Worm (Caenorhabditis elegans) whole organism, L1 larva: ENCODE results near the gene ZC412.5.

Source experiments
- C04F5.9 ChIP-seq: sonication (generic microtip); optimal IDR thresholded peaks from 2 replicates; lab custom pipeline; 2016; ENCODE audit warnings: missing genetic modification characterization, missing compliant biosample characterization
- C34B4.2 ChIP-seq: sonication (generic microtip); optimal IDR thresholded peaks from 2 replicates; lab custom pipeline; 2017; ENCODE audit warnings: mild to moderate bottlenecking, missing genetic modification characterization, missing compliant biosample characterization
- Y116A8C.19 ChIP-seq: sonication (generic microtip); optimal IDR thresholded peaks from 2 replicates; lab custom pipeline; 2016; ENCODE audit warnings: missing compliant biosample characterization, missing genetic modification characterization, borderline replicate concordance
- alr-1 ChIP-seq: fragments of 200-800 bp; sonication (Bioruptor generic); optimal IDR thresholded peaks from 2 replicates; lab custom pipeline; 2018; ENCODE audit warnings: borderline replicate concordance, mild to moderate bottlenecking, missing genetic modification characterization, missing compliant biosample characterization
- aly-2 ChIP-seq: fragments of 150-350 bp; optimal IDR thresholded peaks from 2 replicates; lab custom pipeline; 2014; ENCODE audit warnings: missing biosample characterization, missing genetic modification characterization
- ama-1 ChIP-seq: fragments of 150-350 bp; optimal IDR thresholded peaks from 2 replicates; lab custom pipeline; 2014
- blmp-1 ChIP-seq: fragments of 150-350 bp; optimal IDR thresholded peaks from 2 replicates; lab custom pipeline; 2014; ENCODE audit warnings: missing biosample characterization, missing genetic modification characterization
- ceh-8 ChIP-seq: fragments of 200-800 bp; sonication (Bioruptor generic); optimal IDR thresholded peaks from 2 replicates; lab custom pipeline; 2018; ENCODE audit warnings: mild to moderate bottlenecking, missing genetic modification characterization, moderate library complexity, missing compliant biosample characterization
- ceh-82 ChIP-seq, 3 experiments: fragments of 150-350 bp in 1 of 3; sonication (generic microtip) in 2 of 3; optimal IDR thresholded peaks; 2 replicates each; lab custom pipeline; 2014 to 2017; ENCODE audit warnings: missing biosample characterization in 3 of 3, missing genetic modification characterization in 3 of 3
- ceh-90 ChIP-seq: sonication (generic microtip); optimal IDR thresholded peaks from 2 replicates; lab custom pipeline; 2016; ENCODE audit warnings: missing genetic modification characterization, missing compliant biosample characterization
- dpl-1 ChIP-seq, 3 experiments: fragments of 150-350 bp in 2 of 3; sonication (generic microtip) in 1 of 3; optimal IDR thresholded peaks; 2 replicates each; lab custom pipeline; 2014 to 2017; ENCODE audit warnings: missing biosample characterization in 3 of 3, missing genetic modification characterization in 3 of 3, missing genetic modification reagents in 3 of 3
- efl-1 ChIP-seq, 4 experiments: fragments of 150-350 bp; optimal IDR thresholded peaks in 3 of 4; peaks in 1 of 4; 1 replicate in 1 of 4; 2 replicates in 3 of 4; lab custom pipeline; 2014; ENCODE audit warnings: missing biosample characterization in 2 of 4, missing genetic modification characterization in 2 of 4, missing genetic modification reagents in 2 of 4
- elt-2 ChIP-seq: sonication (generic microtip); optimal IDR thresholded peaks from 2 replicates; lab custom pipeline; 2016; ENCODE audit warnings: missing genetic modification characterization, mild to moderate bottlenecking, inconsistent platforms, missing compliant biosample characterization, missing genetic modification reagents
- ets-5 ChIP-seq: fragments of 200-800 bp; sonication (Bioruptor generic); IDR thresholded peaks from 2 replicates; pipeline ENCODE4 v1.3.6; 2022; ENCODE audit warnings: missing genetic modification characterization, missing compliant biosample characterization
- fkh-10 ChIP-seq: sonication (generic microtip); optimal IDR thresholded peaks from 2 replicates; lab custom pipeline; 2017; ENCODE audit warnings: missing biosample characterization, missing genetic modification reagents, missing genetic modification characterization
- fkh-4 ChIP-seq: sonication (generic microtip); optimal IDR thresholded peaks from 2 replicates; lab custom pipeline; 2016; ENCODE audit warnings: missing compliant biosample characterization, missing genetic modification characterization, borderline replicate concordance
- fos-1 ChIP-seq: fragments of 150-350 bp; optimal IDR thresholded peaks from 2 replicates; lab custom pipeline; 2014; ENCODE audit warnings: missing biosample characterization, missing genetic modification characterization
- hlh-17 ChIP-seq: fragments of 200-800 bp; sonication (Bioruptor generic); optimal IDR thresholded peaks from 2 replicates; lab custom pipeline; 2018; ENCODE audit warnings: missing genetic modification characterization, mild to moderate bottlenecking, missing compliant biosample characterization, moderate library complexity, borderline replicate concordance
- hlh-4 ChIP-seq: sonication (generic microtip); optimal IDR thresholded peaks from 2 replicates; lab custom pipeline; 2016; ENCODE audit warnings: mild to moderate bottlenecking, missing genetic modification characterization, missing compliant biosample characterization
- hpl-2 ChIP-seq: fragments of 150-350 bp; optimal IDR thresholded peaks from 2 replicates; lab custom pipeline; 2014; ENCODE audit warnings: missing biosample characterization, missing genetic modification reagents, missing genetic modification characterization
- irx-1 ChIP-seq: sonication (generic microtip); optimal IDR thresholded peaks from 2 replicates; lab custom pipeline; 2016; ENCODE audit warnings: missing genetic modification characterization, missing compliant biosample characterization
- isw-1 ChIP-seq: fragments of 200-800 bp; sonication (Bioruptor generic); IDR thresholded peaks from 2 replicates; pipeline ENCODE4 v1.3.6; 2022; ENCODE audit warnings: missing genetic modification characterization, missing compliant biosample characterization
- jun-1 ChIP-seq: fragments of 150-350 bp; optimal IDR thresholded peaks from 2 replicates; lab custom pipeline; 2014; ENCODE audit warnings: missing biosample characterization, missing genetic modification reagents, missing genetic modification characterization
- lin-13 ChIP-seq: fragments of 150-350 bp; optimal IDR thresholded peaks from 2 replicates; lab custom pipeline; 2014; ENCODE audit warnings: missing biosample characterization, missing genetic modification reagents, missing genetic modification characterization
- lin-15B ChIP-seq: fragments of 150-350 bp; sonication (generic microtip); optimal IDR thresholded peaks from 3 replicates; lab custom pipeline; 2014; ENCODE audit warnings: missing biosample characterization, missing genetic modification characterization
- lin-39 ChIP-seq: fragments of 150-350 bp; optimal IDR thresholded peaks from 2 replicates; lab custom pipeline; 2014; ENCODE audit warnings: missing biosample characterization, missing genetic modification reagents, missing genetic modification characterization
- lir-3 ChIP-seq: sonication (generic microtip); optimal IDR thresholded peaks from 2 replicates; lab custom pipeline; 2016; ENCODE audit warnings: mild to moderate bottlenecking, missing genetic modification characterization, moderate library complexity, missing compliant biosample characterization; ENCODE audit not compliant: poor library complexity
- mab-9 ChIP-seq: fragments of 200-800 bp; sonication (Bioruptor generic); IDR thresholded peaks from 2 replicates; pipeline ENCODE4 v1.3.6; 2022; ENCODE audit warnings: missing genetic modification reagents, missing genetic modification characterization, missing compliant biosample characterization
- mep-1 ChIP-seq: fragments of 150-350 bp; optimal IDR thresholded peaks from 2 replicates; lab custom pipeline; 2014; ENCODE audit warnings: missing biosample characterization, missing genetic modification characterization
- nhr-12 ChIP-seq: sonication (generic microtip); optimal IDR thresholded peaks from 2 replicates; lab custom pipeline; 2017; ENCODE audit warnings: missing biosample characterization, missing genetic modification characterization
- nhr-19 ChIP-seq: fragments of 200-800 bp; sonication (Bioruptor generic); conservative IDR thresholded peaks from 2 replicates; pipeline ENCODE4 v1.3.6; 2022; ENCODE audit warnings: missing genetic modification characterization, missing compliant biosample characterization
- nhr-237 ChIP-seq: fragments of 150-350 bp; optimal IDR thresholded peaks from 2 replicates; lab custom pipeline; 2014; ENCODE audit warnings: missing biosample characterization, missing genetic modification characterization
- nhr-47 ChIP-seq: sonication (generic microtip); optimal IDR thresholded peaks from 2 replicates; lab custom pipeline; 2016; ENCODE audit warnings: mild to moderate bottlenecking, missing genetic modification characterization, moderate library complexity, missing compliant biosample characterization
- nhr-71 ChIP-seq: sonication (generic microtip); optimal IDR thresholded peaks from 2 replicates; lab custom pipeline; 2016; ENCODE audit warnings: mild to moderate bottlenecking, missing genetic modification characterization, moderate library complexity, missing compliant biosample characterization
- nhr-84 ChIP-seq: sonication (generic microtip); optimal IDR thresholded peaks from 2 replicates; lab custom pipeline; 2017; ENCODE audit warnings: missing biosample characterization, missing genetic modification characterization
- nhr-90 ChIP-seq: sonication (generic microtip); optimal IDR thresholded peaks from 2 replicates; lab custom pipeline; 2016; ENCODE audit warnings: mild to moderate bottlenecking, missing genetic modification characterization, missing compliant biosample characterization; ENCODE audit not compliant: poor library complexity
- pag-3 ChIP-seq: sonication (generic microtip); optimal IDR thresholded peaks from 2 replicates; lab custom pipeline; 2017; ENCODE audit warnings: missing genetic modification characterization, mild to moderate bottlenecking, missing compliant biosample characterization, antibody characterized with exemption, borderline replicate concordance; ENCODE audit not compliant: insufficient read depth
- pax-3 ChIP-seq: fragments of 200-800 bp; sonication (Bioruptor generic); optimal IDR thresholded peaks from 2 replicates; lab custom pipeline; 2018; ENCODE audit warnings: mild to moderate bottlenecking, missing genetic modification characterization, moderate library complexity, missing compliant biosample characterization
- pqm-1 ChIP-seq: sonication (generic microtip); optimal IDR thresholded peaks from 3 replicates; lab custom pipeline; 2017; ENCODE audit warnings: missing biosample characterization, missing genetic modification characterization
- rnt-1 ChIP-seq: sonication (generic microtip); optimal IDR thresholded peaks from 2 replicates; lab custom pipeline; 2016; ENCODE audit warnings: mild to moderate bottlenecking, missing genetic modification characterization, moderate library complexity, missing compliant biosample characterization
- skn-1 ChIP-seq: fragments of 150-350 bp; optimal IDR thresholded peaks from 2 replicates; lab custom pipeline; 2014; ENCODE audit warnings: missing biosample characterization, missing genetic modification characterization
- snu-23 ChIP-seq: sonication (generic microtip); optimal IDR thresholded peaks from 2 replicates; lab custom pipeline; 2016; ENCODE audit warnings: missing genetic modification characterization, missing compliant biosample characterization
- sptf-1 ChIP-seq: fragments of 150-350 bp; optimal IDR thresholded peaks from 2 replicates; lab custom pipeline; 2014; ENCODE audit warnings: missing biosample characterization, missing genetic modification characterization
- sup-37 ChIP-seq: fragments of 200-800 bp; sonication (Bioruptor generic); optimal IDR thresholded peaks from 2 replicates; lab custom pipeline; 2018; ENCODE audit warnings: mild to moderate bottlenecking, missing genetic modification characterization, missing compliant biosample characterization
- swsn-7 ChIP-seq: sonication (generic microtip); optimal IDR thresholded peaks from 2 replicates; lab custom pipeline; 2016; ENCODE audit warnings: missing genetic modification characterization, missing compliant biosample characterization
- tbx-2 ChIP-seq: sonication (generic microtip); optimal IDR thresholded peaks from 2 replicates; lab custom pipeline; 2016; ENCODE audit warnings: missing genetic modification characterization, missing compliant biosample characterization
- unc-130 ChIP-seq: fragments of 150-350 bp; optimal IDR thresholded peaks from 2 replicates; lab custom pipeline; 2017; ENCODE audit warnings: missing biosample characterization, missing genetic modification characterization, inconsistent platforms
- vab-15 ChIP-seq: sonication (generic microtip); optimal IDR thresholded peaks from 2 replicates; lab custom pipeline; 2017; ENCODE audit warnings: missing genotype, mild to moderate bottlenecking, missing genetic modification characterization, missing compliant biosample characterization
- xbp-1 ChIP-seq: sonication (generic microtip); optimal IDR thresholded peaks from 2 replicates; lab custom pipeline; 2016; ENCODE audit warnings: missing genetic modification characterization, missing compliant biosample characterization
- zip-4 ChIP-seq: fragments of 200-800 bp; sonication (Bioruptor generic); optimal IDR thresholded peaks from 2 replicates; lab custom pipeline; 2018; ENCODE audit warnings: mild to moderate bottlenecking, missing genetic modification characterization, moderate library complexity, missing compliant biosample characterization

The ZC412.5 gene

ce11 chrV:14858503-14858902, 16.8 kb downstream of the ZC412.5 start, which contains the start of gene npr-13 (continued):
- no peak for TF ChIP-seq lin-15B (tag; lab: Kevin White, UChicago)
- TF ChIP-seq, all 84 proteins: peak for 0

- no peak for TF ChIP-seq nhr-237 (tag; lab: Kevin White, UChicago)
- TF ChIP-seq tbx-2 (tag; lab: Kevin White, UChicago) = no peak
- TF ChIP-seq hlh-4 (tag; lab: Kevin White, UChicago) = no peak
- TF ChIP-seq alr-1 = no peak
- TF ChIP-seq xbp-1 = no peak
- peak; percentile 1 for TF ChIP-seq zip-4 (GFP tag; lab: Kevin White, UChicago)
- no peak for TF ChIP-seq fos-1 (tag; lab: Kevin White, UChicago)
- no peak for TF ChIP-seq ceh-90 (tag; lab: Kevin White, UChicago)
- no peak for TF ChIP-seq ets-5
- TF ChIP-seq lir-3 (tag; lab: Kevin White, UChicago) = no peak
- TF ChIP-seq elt-2 (tag; lab: Kevin White, UChicago) = no peak
- TF ChIP-seq blmp-1 (tag; lab: Kevin White, UChicago) = no peak
- no peak for TF ChIP-seq nhr-84
- TF ChIP-seq swsn-7 = peak; percentile 6
- peak in 1 of 3 experiments; percentile 4 for TF ChIP-seq dpl-1 (GFP tag; optimal IDR thresholded peaks at IDR 0.05; lab: Kevin White, UChicago)
- peak; percentile 55 for TF ChIP-seq nhr-90 (tag; lab: Kevin White, UChicago)
- TF ChIP-seq hpl-2 (GFP tag; lab: Kevin White, UChicago) = no peak
- no peak for TF ChIP-seq nhr-12 (tag; lab: Kevin White, UChicago)
- no peak for TF ChIP-seq isw-1 (GFP tag; lab: Robert Waterston, UW)
- TF ChIP-seq nhr-47 = no peak
- no peak for TF ChIP-seq pqm-1 (tag; lab: Kevin White, UChicago)
- TF ChIP-seq pax-3 (tag; lab: Kevin White, UChicago) = peak; percentile 42
- peak; percentile 47 for TF ChIP-seq nhr-19 (GFP tag; lab: Robert Waterston, UW)
- TF ChIP-seq ceh-8 (GFP tag; lab: Kevin White, UChicago) = no peak
- TF ChIP-seq ceh-82 (tag; optimal IDR thresholded peaks at IDR 0.05; lab: Kevin White, UChicago) = no peak
- TF ChIP-seq vab-15 (tag; lab: Kevin White, UChicago) = no peak
- peak; percentile 0 to 13 for TF ChIP-seq efl-1 (optimal IDR thresholded peaks at IDR 0.05; lab: Kevin White, UChicago)
- TF ChIP-seq efl-1 (GFP tag; optimal IDR thresholded peaks at IDR 0.05 in 1 of 2; lab: Kevin White, UChicago) = peak in 1 of 2 experiments; percentile 51
- peak; percentile 63 for TF ChIP-seq rnt-1 (tag; lab: Kevin White, UChicago)
- no peak for TF ChIP-seq skn-1 (tag; lab: Kevin White, UChicago)
- no peak for TF ChIP-seq fkh-10 (GFP tag; lab: Kevin White, UChicago)
- TF ChIP-seq C34B4.2 (tag; lab: Kevin White, UChicago) = no peak
- TF ChIP-seq ama-1 = no peak
- TF ChIP-seq sup-37 (GFP tag; lab: Kevin White, UChicago) = no peak
- TF ChIP-seq lin-13 = no peak
- TF ChIP-seq sptf-1 = no peak
- peak; percentile 55 for TF ChIP-seq snu-23 (GFP tag; lab: Kevin White, UChicago)
- TF ChIP-seq unc-130 (tag; lab: Kevin White, UChicago) = peak; percentile 47
- TF ChIP-seq hlh-17 (GFP tag; lab: Kevin White, UChicago) = no peak
- TF ChIP-seq Y116A8C.19 (tag; lab: Kevin White, UChicago) = no peak
- no peak for TF ChIP-seq fkh-4 (tag; lab: Kevin White, UChicago)
- TF ChIP-seq jun-1 (tag; lab: Kevin White, UChicago) = no peak
- no peak for TF ChIP-seq pag-3 (tag; lab: Kevin White, UChicago)
- TF ChIP-seq aly-2 (tag; lab: Kevin White, UChicago) = no peak
- TF ChIP-seq nhr-71 (tag; lab: Kevin White, UChicago) = no peak
- no peak for TF ChIP-seq mab-9
- TF ChIP-seq irx-1 (tag; lab: Kevin White, UChicago) = no peak
- no peak for TF ChIP-seq mep-1 (tag; lab: Kevin White, UChicago)
- no peak for TF ChIP-seq lin-39
- no peak for TF ChIP-seq C04F5.9
These were observed 19.6 kb downstream of the ZC412.5 start for ce11 chrV:14855626-14856025.
